Fruit fly (Drosophila melanogaster) Kc167 (cell line): ENCODE measurements around the gene CG4872.

Source experiments
- h ChIP-seq: fragments of >200 bp; optimal IDR thresholded peaks from 3 replicates; lab custom pipeline; 2018; ENCODE audit warnings: missing external identifiers
- insv ChIP-seq: fragments of >200 bp; optimal IDR thresholded peaks from 3 replicates; lab custom pipeline; 2018; ENCODE audit warnings: missing external identifiers
- ttk ChIP-seq: sonication (Bioruptor generic); optimal IDR thresholded peaks from 2 replicates; lab custom pipeline; 2017; ENCODE audit warnings: missing external identifiers

- TF ChIP-seq insv (lab: Kevin White, UChicago) (no peak), ttk (lab: Kevin White, UChicago) (no peak), h (lab: Kevin White, UChicago) (no peak)
Observed at dm6 chrX:16897087-16897486, 15.9 kb downstream of the CG4872 start, which contains the start of gene CG33252.
